Worm (Caenorhabditis elegans): ENCODE results near the gene F58A4.1.

ce11 chrIII:9558463-9558862, 39.8 kb upstream of the F58A4.1 start, which contains the start of gene C48B4.6:
- TF ChIP-seq fkh-10 (GFP tag; optimal IDR thresholded peaks at IDR 0.05) (no peak), dve-1 (tag; optimal IDR thresholded peaks at IDR 0.05) (no peak), ttx-3 (tag; optimal IDR thresholded peaks at IDR 0.05) (no peak), pha-2 (tag; optimal IDR thresholded peaks at IDR 0.05) (no peak), hlh-15 (tag; optimal IDR thresholded peaks at IDR 0.05) (no peak), unc-55 (GFP tag; optimal IDR thresholded peaks at IDR 0.05) (no peak)

All from whole organism, late embryonic.